Fruit fly (Drosophila melanogaster) whole organism, prepupa: ENCODE data around the gene Pvf2.

Experiments
- Blimp-1 ChIP-seq: fragments of 200-800 bp; sonication (Bioruptor generic); optimal IDR thresholded peaks from 3 replicates; lab custom pipeline; 2017; ENCODE audit warnings: missing biosample characterization, missing genetic modification characterization, mild to moderate bottlenecking, moderate library complexity, missing genetic modification reagents
- CG11294 ChIP-seq: fragments of 200-800 bp; sonication (Bioruptor generic); IDR thresholded peaks from 2 replicates; pipeline ENCODE4 v1.3.6; 2022; ENCODE audit warnings: missing biosample characterization, missing genetic modification characterization
- CG11762 ChIP-seq: fragments of 200-800 bp; sonication (Bioruptor generic); optimal IDR thresholded peaks from 3 replicates; lab custom pipeline; 2016; ENCODE audit warnings: missing biosample characterization, missing genetic modification characterization; ENCODE audit not compliant: insufficient read depth
- CG11902 ChIP-seq: fragments of 200-800 bp; sonication (Bioruptor generic); optimal IDR thresholded peaks from 3 replicates; lab custom pipeline; 2016; ENCODE audit warnings: missing biosample characterization, missing genetic modification characterization
- CG15336 ChIP-seq: fragments of 200-800 bp; sonication (Bioruptor generic); IDR thresholded peaks from 2 replicates; pipeline ENCODE4 v1.3.6; 2022; ENCODE audit warnings: missing biosample characterization, missing genetic modification characterization
- CG3032 ChIP-seq: fragments of 200-800 bp; optimal IDR thresholded peaks from 2 replicates; lab custom pipeline; 2019; ENCODE audit warnings: missing biosample characterization, mild to moderate bottlenecking, missing genetic modification characterization, moderate library complexity
- CG31627 ChIP-seq: fragments of 200-800 bp; sonication (Bioruptor generic); optimal IDR thresholded peaks from 3 replicates; lab custom pipeline; 2016; ENCODE audit warnings: missing biosample characterization, missing genetic modification characterization
- CG3919 ChIP-seq: fragments of 200-800 bp; sonication (Bioruptor generic); optimal IDR thresholded peaks from 3 replicates; lab custom pipeline; 2016; ENCODE audit warnings: missing biosample characterization, missing genetic modification characterization
- CG4318 ChIP-seq: fragments of 200-800 bp; sonication (Bioruptor generic); optimal IDR thresholded peaks from 3 replicates; lab custom pipeline; 2017; ENCODE audit warnings: missing biosample characterization, mild to moderate bottlenecking, missing genetic modification characterization
- CG6163 ChIP-seq: fragments of 200-800 bp; sonication (Bioruptor generic); IDR thresholded peaks from 3 replicates; pipeline ENCODE4 v1.3.6; 2022; ENCODE audit warnings: missing biosample characterization, missing genetic modification characterization
- CG6276 ChIP-seq: fragments of 200-800 bp; sonication (Bioruptor generic); optimal IDR thresholded peaks from 2 replicates; lab custom pipeline; 2017; ENCODE audit warnings: missing biosample characterization, mild to moderate bottlenecking, missing genetic modification characterization
- CG6792 ChIP-seq: fragments of 200-800 bp; sonication (Bioruptor generic); optimal IDR thresholded peaks from 3 replicates; lab custom pipeline; 2016; ENCODE audit warnings: missing biosample characterization, missing genetic modification characterization
- CG6808 ChIP-seq: fragments of 200-800 bp; sonication (Bioruptor generic); optimal IDR thresholded peaks from 3 replicates; lab custom pipeline; 2017; ENCODE audit warnings: missing biosample characterization, missing genetic modification characterization, mild to moderate bottlenecking, moderate library complexity, missing genetic modification reagents
- CG6854 ChIP-seq: fragments of 200-800 bp; sonication (Bioruptor generic); optimal IDR thresholded peaks from 2 replicates; lab custom pipeline; 2017; ENCODE audit warnings: missing biosample characterization, mild to moderate bottlenecking, missing genetic modification characterization
- CG7368 ChIP-seq: fragments of 200-800 bp; sonication (Bioruptor generic); optimal IDR thresholded peaks from 3 replicates; lab custom pipeline; 2016; ENCODE audit warnings: missing biosample characterization, missing genetic modification characterization
- CG8119 ChIP-seq: fragments of 200-800 bp; sonication (Bioruptor generic); IDR thresholded peaks from 3 replicates; pipeline ENCODE4 v1.3.6; 2022; ENCODE audit warnings: missing biosample characterization, missing genetic modification characterization
- CG8319 ChIP-seq: fragments of 200-800 bp; sonication (Bioruptor generic); optimal IDR thresholded peaks from 3 replicates; lab custom pipeline; 2016; ENCODE audit warnings: missing biosample characterization, missing genetic modification characterization
- CG8632 ChIP-seq: fragments of 200-800 bp; sonication (Bioruptor generic); optimal IDR thresholded peaks from 3 replicates; lab custom pipeline; 2016; ENCODE audit warnings: missing biosample characterization, missing genetic modification characterization
- CG9139 ChIP-seq: fragments of 200-800 bp; sonication (Bioruptor generic); optimal IDR thresholded peaks from 3 replicates; lab custom pipeline; 2017; ENCODE audit warnings: missing biosample characterization, mild to moderate bottlenecking, missing genetic modification characterization
- Eip75B ChIP-seq: fragments of 200-800 bp; sonication (Bioruptor generic); optimal IDR thresholded peaks from 3 replicates; lab custom pipeline; 2016; ENCODE audit warnings: missing biosample characterization, missing genetic modification characterization
- Eip78C ChIP-seq: fragments of 200-800 bp; sonication (Bioruptor generic); peaks from one replicate; lab custom pipeline; 2016; ENCODE audit warnings: missing biosample characterization, missing genetic modification characterization
- Ets21C ChIP-seq: fragments of 200-800 bp; sonication (Bioruptor generic); optimal IDR thresholded peaks from 3 replicates; lab custom pipeline; 2016; ENCODE audit warnings: missing biosample characterization, missing genetic modification characterization
- Gug ChIP-seq: fragments of 200-800 bp; sonication (Bioruptor generic); IDR thresholded peaks from 2 replicates; pipeline ENCODE4 v1.3.6; 2022; ENCODE audit warnings: missing biosample characterization, missing genetic modification characterization
- Hr38 ChIP-seq: sonication (Bioruptor generic); optimal IDR thresholded peaks from 2 replicates; lab custom pipeline; 2016; ENCODE audit warnings: missing biosample characterization, missing genetic modification characterization
- Hr39 ChIP-seq: fragments of 200-800 bp; sonication (Bioruptor generic); optimal IDR thresholded peaks from 2 replicates; lab custom pipeline; 2016; ENCODE audit warnings: missing biosample characterization, missing genetic modification characterization
- Hr4 ChIP-seq: fragments of 200-800 bp; sonication (Bioruptor generic); optimal IDR thresholded peaks from 3 replicates; lab custom pipeline; 2016; ENCODE audit warnings: missing biosample characterization, missing genetic modification characterization
- Lpt ChIP-seq: fragments of 200-800 bp; sonication (Bioruptor generic); optimal IDR thresholded peaks from 3 replicates; lab custom pipeline; 2016; ENCODE audit warnings: missing biosample characterization, missing genetic modification characterization
- Smox ChIP-seq: fragments of 200-800 bp; sonication (Bioruptor generic); optimal IDR thresholded peaks from 3 replicates; lab custom pipeline; 2016; ENCODE audit warnings: missing biosample characterization, missing genetic modification characterization
- Sox102F ChIP-seq: fragments of 200-800 bp; sonication (Bioruptor generic); optimal IDR thresholded peaks from 2 replicates; lab custom pipeline; 2016; ENCODE audit warnings: missing biosample characterization, mild to moderate bottlenecking, missing genetic modification characterization
- Sox14 ChIP-seq: fragments of 200-800 bp; sonication (Bioruptor generic); optimal IDR thresholded peaks from 3 replicates; lab custom pipeline; 2016; ENCODE audit warnings: missing biosample characterization, missing genetic modification characterization
- achi ChIP-seq: fragments of 200-800 bp; sonication (Bioruptor generic); optimal IDR thresholded peaks from 3 replicates; lab custom pipeline; 2016; ENCODE audit warnings: missing biosample characterization, missing genetic modification characterization
- acj6 ChIP-seq: fragments of 200-800 bp; sonication (Bioruptor generic); optimal IDR thresholded peaks from 3 replicates; lab custom pipeline; 2016; ENCODE audit warnings: missing biosample characterization, missing genetic modification characterization
- cyc ChIP-seq: fragments of 200-800 bp; sonication (Bioruptor generic); optimal IDR thresholded peaks from 3 replicates; lab custom pipeline; 2016; ENCODE audit warnings: missing biosample characterization, missing genetic modification characterization
- dac ChIP-seq: fragments of 200-800 bp; sonication (Bioruptor generic); optimal IDR thresholded peaks from 2 replicates; lab custom pipeline; 2017; ENCODE audit warnings: missing biosample characterization, mild to moderate bottlenecking, missing genetic modification characterization
- dsx ChIP-seq: fragments of 200-800 bp; optimal IDR thresholded peaks from 3 replicates; lab custom pipeline; 2019; ENCODE audit warnings: missing biosample characterization, mild to moderate bottlenecking, missing genetic modification characterization, moderate library complexity; ENCODE audit not compliant: poor library complexity, severe bottlenecking
- eg ChIP-seq: fragments of 200-800 bp; sonication (Bioruptor generic); IDR thresholded peaks from 3 replicates; pipeline ENCODE4 v1.3.6; 2022; ENCODE audit warnings: missing biosample characterization, missing genetic modification characterization
- esn ChIP-seq: fragments of 200-800 bp; sonication (Bioruptor generic); optimal IDR thresholded peaks from 2 replicates; lab custom pipeline; 2016; ENCODE audit warnings: missing biosample characterization, mild to moderate bottlenecking, missing genetic modification characterization, moderate library complexity
- fd59A ChIP-seq: fragments of 200-800 bp; sonication (Bioruptor generic); optimal IDR thresholded peaks from 2 replicates; lab custom pipeline; 2017; ENCODE audit warnings: missing biosample characterization, mild to moderate bottlenecking, missing genetic modification characterization, missing genetic modification reagents
- fd85E ChIP-seq: fragments of 200-800 bp; sonication (Bioruptor generic); optimal IDR thresholded peaks from 3 replicates; lab custom pipeline; 2016; ENCODE audit warnings: missing biosample characterization, missing genetic modification characterization
- fkh ChIP-seq: fragments of 200-800 bp; sonication (Bioruptor generic); optimal IDR thresholded peaks from 3 replicates; lab custom pipeline; 2017; ENCODE audit warnings: missing biosample characterization, mild to moderate bottlenecking, missing genetic modification characterization, moderate library complexity
- lz ChIP-seq: fragments of 200-800 bp; sonication (Bioruptor generic); optimal IDR thresholded peaks from 3 replicates; lab custom pipeline; 2016; ENCODE audit warnings: missing biosample characterization, missing genetic modification characterization
- net ChIP-seq: fragments of 200-800 bp; sonication (Bioruptor generic); optimal IDR thresholded peaks from 3 replicates; lab custom pipeline; 2016; ENCODE audit warnings: missing biosample characterization, missing genetic modification characterization
- pdm3 ChIP-seq: fragments of 200-800 bp; sonication (Bioruptor generic); optimal IDR thresholded peaks from 3 replicates; lab custom pipeline; 2016; ENCODE audit warnings: missing biosample characterization, missing genetic modification characterization
- salr ChIP-seq, 2 experiments: fragments of 200-800 bp; sonication (Bioruptor generic); optimal IDR thresholded peaks; 3 replicates each; lab custom pipeline; 2016 to 2018; ENCODE audit warnings: missing biosample characterization in 2 of 2, missing genetic modification characterization in 2 of 2, mild to moderate bottlenecking in 1 of 2
- svp ChIP-seq: fragments of 200-800 bp; sonication (Bioruptor generic); peaks from one replicate; lab custom pipeline; 2016; ENCODE audit warnings: missing biosample characterization, missing genetic modification characterization
- topi ChIP-seq: fragments of 200-800 bp; sonication (Bioruptor generic); optimal IDR thresholded peaks from 3 replicates; lab custom pipeline; 2016; ENCODE audit warnings: missing biosample characterization, missing genetic modification characterization
- vri ChIP-seq: fragments of 200-800 bp; sonication (Bioruptor generic); optimal IDR thresholded peaks from 3 replicates; lab custom pipeline; 2016; ENCODE audit warnings: missing biosample characterization, mild to moderate bottlenecking, missing genetic modification characterization

Gene Pvf2

DNA sequence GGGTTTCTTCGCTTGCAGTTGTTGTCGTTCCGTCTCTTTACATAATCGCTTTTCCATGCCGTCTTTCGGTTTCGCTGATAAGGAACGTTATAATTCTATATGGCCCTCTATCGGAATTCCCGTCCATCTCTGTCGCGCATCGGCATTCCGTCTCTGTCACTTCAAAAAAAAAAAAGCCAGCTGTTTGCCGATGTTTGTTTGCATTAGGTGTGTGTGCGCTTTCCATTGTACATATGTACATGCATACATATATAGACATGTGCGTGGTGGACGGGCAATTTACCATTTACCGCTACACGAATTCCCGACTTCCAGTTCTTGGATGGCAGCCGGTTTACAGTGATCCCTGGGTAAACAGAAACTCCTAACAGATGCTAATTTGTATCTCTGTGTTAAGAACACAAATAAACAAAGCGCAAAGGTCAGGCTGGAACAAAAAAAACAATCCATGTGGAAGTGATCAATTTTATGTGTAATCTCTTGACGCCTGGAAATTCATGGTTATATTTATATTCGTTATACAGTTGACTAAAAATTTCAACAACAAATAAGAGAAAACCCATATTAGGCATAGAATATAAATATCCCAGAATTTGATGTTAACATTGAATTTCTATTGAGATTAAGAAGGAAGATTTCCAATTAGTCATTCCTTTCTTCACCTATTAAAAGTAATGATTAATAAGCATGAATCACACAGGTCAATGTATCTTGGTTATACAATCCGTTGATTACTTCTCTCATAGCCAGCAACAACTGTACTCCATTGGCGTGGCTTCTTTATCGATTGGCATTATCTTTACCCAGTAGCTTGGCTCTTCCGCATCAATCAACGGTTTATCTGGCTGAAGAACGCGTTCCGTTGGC lies 41.2 kb downstream of the Pvf2 start (continued):
- TF ChIP-seq CG4318 (GFP tag; lab: Kevin White, UChicago) (peak; percentile 20), Hr39 (peak; percentile 58), Eip78C (GFP tag; lab: Kevin White, UChicago) (peak; percentile 86), Smox (GFP tag; lab: Kevin White, UChicago) (peak; percentile 61), Hr38 (no peak), CG9139 (GFP tag; lab: Kevin White, UChicago) (no peak), CG11902 (GFP tag; lab: Kevin White, UChicago) (peak; percentile 3), Lpt (no peak), Sox14 (GFP tag; lab: Kevin White, UChicago) (peak; percentile 49), CG15336 (GFP tag; lab: Robert Waterston, UW) (0 out of 2 replicates have a peak, but pooled peaks have one; percentile 23), esn (peak; percentile 73)

- peak; percentile 42 for TF ChIP-seq CG31627 (GFP tag; lab: Kevin White, UChicago)
- peak; percentile 19 for TF ChIP-seq Smox (GFP tag; lab: Kevin White, UChicago)
- TF ChIP-seq dsx (GFP tag; lab: Kevin White, UChicago), result no peak
- no peak for TF ChIP-seq CG8632 (GFP tag; lab: Kevin White, UChicago)
- peak; percentile 100 for TF ChIP-seq achi
- TF ChIP-seq Sox102F (GFP tag; lab: Kevin White, UChicago), result peak; percentile 61
- peak; percentile 30 for TF ChIP-seq svp (GFP tag; lab: Kevin White, UChicago)
- peak in 1 of 2 experiments; percentile 66 for TF ChIP-seq salr (GFP tag; optimal IDR thresholded peaks at IDR 0.05; lab: Kevin White, UChicago)
- TF ChIP-seq CG6808 (GFP tag; lab: Kevin White, UChicago), result peak; percentile 44
- peak; percentile 86 for TF ChIP-seq CG8119 (GFP tag; lab: Robert Waterston, UW)
- peak; percentile 20 for TF ChIP-seq Blimp-1 (GFP tag; lab: Kevin White, UChicago)
- TF ChIP-seq CG3032 (tag; lab: Kevin White, UChicago), result no peak
- TF ChIP-seq topi (GFP tag; lab: Kevin White, UChicago), result peak; percentile 3
- TF ChIP-seq net (GFP tag; lab: Kevin White, UChicago), result peak; percentile 39
- TF ChIP-seq CG3919 (GFP tag; lab: Kevin White, UChicago), result peak; percentile 38
- TF ChIP-seq CG15336 (GFP tag; lab: Robert Waterston, UW), result peak; percentile 84
- peak; percentile 50 for TF ChIP-seq Eip75B (GFP tag; lab: Kevin White, UChicago)
- TF ChIP-seq fkh (GFP tag; lab: Kevin White, UChicago), result no peak
- TF ChIP-seq lz (GFP tag; lab: Kevin White, UChicago), result peak; percentile 21
- peak; percentile 77 for TF ChIP-seq Hr4
- no peak for TF ChIP-seq cyc (GFP tag; lab: Kevin White, UChicago)
- peak; percentile 62 for TF ChIP-seq eg (GFP tag; lab: Robert Waterston, UW)
- no peak for TF ChIP-seq CG11902 (GFP tag; lab: Kevin White, UChicago)
- TF ChIP-seq CG11762 (GFP tag; lab: Kevin White, UChicago), result no peak
- no peak for TF ChIP-seq fd85E (GFP tag; lab: Kevin White, UChicago)
- peak; percentile 47 for TF ChIP-seq esn
- TF ChIP-seq Ets21C (GFP tag; lab: Kevin White, UChicago), result no peak
- peak; percentile 73 for TF ChIP-seq CG6163 (GFP tag; lab: Robert Waterston, UW)
- peak; percentile 28; the same call in 1 of the 2 replicates for TF ChIP-seq CG11294 (GFP tag; lab: Robert Waterston, UW)
- peak; percentile 33 for TF ChIP-seq Lpt
- TF ChIP-seq vri (GFP tag; lab: Kevin White, UChicago), result peak; percentile 81
- TF ChIP-seq CG6276 (GFP tag; lab: Kevin White, UChicago), result peak; percentile 67
- TF ChIP-seq CG6854, result peak; percentile 52
- peak; percentile 72 for TF ChIP-seq Gug
- TF ChIP-seq CG6792 (GFP tag; lab: Kevin White, UChicago), result no peak
- TF ChIP-seq dac (GFP tag; lab: Kevin White, UChicago), result peak; percentile 20
- no peak for TF ChIP-seq CG7368 (GFP tag; lab: Kevin White, UChicago)
- TF ChIP-seq acj6 (GFP tag; lab: Kevin White, UChicago), result peak; percentile 30
- TF ChIP-seq Sox14 (GFP tag; lab: Kevin White, UChicago), result peak; percentile 13
- peak; percentile 50 for TF ChIP-seq pdm3
- TF ChIP-seq CG8319 (GFP tag; lab: Kevin White, UChicago), result no peak
- peak; percentile 18 for TF ChIP-seq fd59A (GFP tag; lab: Kevin White, UChicago)
Observed at dm6 chr2L:7042150-7042811, 42.2 kb downstream of the Pvf2 start.
